Worm (Caenorhabditis elegans) whole organism, young adult: Measurements from ENCODE around the gene K03B4.4.
A peak's percentile ranks its signal among the peaks of the same experiment; 100 is the strongest.

Experiments used
- B0019.2 ChIP-seq: fragments of 200-800 bp; sonication (Bioruptor generic); conservative IDR thresholded peaks from 2 replicates; pipeline ENCODE4 v1.3.6; 2022; ENCODE audit warnings: missing genetic modification reagents, missing genetic modification characterization, missing compliant biosample characterization
- B0035.1 ChIP-seq: sonication (generic microtip); optimal IDR thresholded peaks from 2 replicates; lab custom pipeline; 2016; ENCODE audit warnings: missing genetic modification characterization, mild to moderate bottlenecking, missing compliant biosample characterization, missing genotype, missing genetic modification reagents
- C06A6.2 ChIP-seq: fragments of 200-800 bp; sonication (Bioruptor generic); conservative IDR thresholded peaks from 2 replicates; pipeline ENCODE4 v1.3.6; 2022; ENCODE audit warnings: missing genetic modification characterization, missing compliant biosample characterization
- F10E7.11 ChIP-seq: sonication (generic microtip); optimal IDR thresholded peaks from 2 replicates; lab custom pipeline; 2017; ENCODE audit warnings: mild to moderate bottlenecking, missing genetic modification characterization, moderate library complexity, missing compliant biosample characterization
- F23B12.7 ChIP-seq: sonication (generic microtip); optimal IDR thresholded peaks from 2 replicates; lab custom pipeline; 2017; ENCODE audit warnings: missing genetic modification characterization, mild to moderate bottlenecking, missing compliant biosample characterization, antibody characterized with exemption, moderate library complexity; ENCODE audit not compliant: insufficient read depth
- F52B5.7 ChIP-seq: sonication (generic microtip); optimal IDR thresholded peaks from 2 replicates; lab custom pipeline; 2016; ENCODE audit warnings: mild to moderate bottlenecking, missing genetic modification characterization, missing compliant biosample characterization
- F55B11.4 ChIP-seq: sonication (generic microtip); optimal IDR thresholded peaks from 2 replicates; lab custom pipeline; 2016; ENCODE audit warnings: missing compliant biosample characterization, missing genetic modification characterization, borderline replicate concordance; ENCODE audit not compliant: insufficient read depth
- F57C9.4 ChIP-seq: sonication (generic microtip); optimal IDR thresholded peaks from 2 replicates; lab custom pipeline; 2017; ENCODE audit warnings: mild to moderate bottlenecking, missing genetic modification characterization, missing compliant biosample characterization
- K12H6.12 ChIP-seq: fragments of 200-800 bp; sonication (Bioruptor generic); optimal IDR thresholded peaks from 2 replicates; lab custom pipeline; 2018; ENCODE audit warnings: mild to moderate bottlenecking, missing genetic modification characterization, missing compliant biosample characterization
- T07F8.4 ChIP-seq: sonication (generic microtip); optimal IDR thresholded peaks from 2 replicates; lab custom pipeline; 2016; ENCODE audit warnings: mild to moderate bottlenecking, missing genetic modification characterization, moderate library complexity, missing compliant biosample characterization
- T26A5.8 ChIP-seq: sonication (generic microtip); optimal IDR thresholded peaks from 2 replicates; lab custom pipeline; 2016; ENCODE audit warnings: missing genetic modification characterization, missing compliant biosample characterization
- Y53F4B.3 ChIP-seq: fragments of 200-800 bp; sonication (Bioruptor generic); IDR thresholded peaks from 2 replicates; pipeline ENCODE4 v1.3.6; 2022; ENCODE audit warnings: missing genetic modification reagents, missing genetic modification characterization, missing compliant biosample characterization
- Y95B8A.8 ChIP-seq: fragments of 200-800 bp; sonication (Bioruptor generic); IDR thresholded peaks from 2 replicates; pipeline ENCODE4 v1.3.6; 2022; ENCODE audit warnings: missing genetic modification reagents, missing genetic modification characterization, missing compliant biosample characterization
- ZK185.1 ChIP-seq: sonication (generic microtip); optimal IDR thresholded peaks from 2 replicates; lab custom pipeline; 2016; ENCODE audit warnings: mild to moderate bottlenecking, missing genetic modification characterization, missing compliant biosample characterization; ENCODE audit not compliant: poor library complexity, severe bottlenecking
- aptf-3 ChIP-seq: fragments of 200-800 bp; sonication (Bioruptor generic); IDR thresholded peaks from 2 replicates; pipeline ENCODE4 v1.3.6; 2022; ENCODE audit warnings: missing genetic modification characterization, missing compliant biosample characterization
- athp-1 ChIP-seq: sonication (generic microtip); optimal IDR thresholded peaks from 2 replicates; lab custom pipeline; 2017; ENCODE audit warnings: mild to moderate bottlenecking, missing genetic modification characterization, missing compliant biosample characterization
- attf-5 ChIP-seq: fragments of 200-800 bp; sonication (Bioruptor generic); optimal IDR thresholded peaks from 2 replicates; lab custom pipeline; 2018; ENCODE audit warnings: mild to moderate bottlenecking, missing genetic modification characterization, missing compliant biosample characterization
- cebp-1 ChIP-seq, 2 experiments: fragments of 200-800 bp in 1 of 2; sonication (Bioruptor generic) in 1 of 2; sonication (generic microtip) in 1 of 2; IDR thresholded peaks in 1 of 2; optimal IDR thresholded peaks in 1 of 2; 2 replicates each; pipeline versions ENCODE4 v1.3.6 to Lab custom; 2017 to 2022; ENCODE audit warnings: missing compliant biosample characterization in 2 of 2, missing genetic modification characterization in 2 of 2, mild to moderate bottlenecking in 1 of 2, missing genetic modification reagents in 1 of 2, moderate library complexity in 1 of 2
- ceh-100 ChIP-seq: fragments of 200-800 bp; sonication (Bioruptor generic); IDR thresholded peaks from 2 replicates; pipeline ENCODE4 v1.3.6; 2022; ENCODE audit warnings: missing genetic modification reagents, missing genetic modification characterization, missing compliant biosample characterization
- ceh-27 ChIP-seq: fragments of 200-800 bp; sonication (Bioruptor generic); optimal IDR thresholded peaks from 2 replicates; lab custom pipeline; 2018; ENCODE audit warnings: mild to moderate bottlenecking, missing genetic modification characterization, moderate library complexity, missing compliant biosample characterization
- ceh-58 ChIP-seq: fragments of 200-800 bp; sonication (Bioruptor generic); IDR thresholded peaks from 2 replicates; pipeline ENCODE4 v1.3.6; 2022; ENCODE audit warnings: missing genetic modification characterization, missing compliant biosample characterization
- efl-1 ChIP-seq: fragments of 150-350 bp; optimal IDR thresholded peaks from 2 replicates; lab custom pipeline; 2014; ENCODE audit warnings: missing biosample characterization, missing genetic modification reagents, missing genetic modification characterization
- egl-18 ChIP-seq: fragments of 200-800 bp; sonication (Bioruptor generic); IDR thresholded peaks from 2 replicates; pipeline ENCODE4 v1.3.6; 2022; ENCODE audit warnings: missing genetic modification reagents, missing genetic modification characterization, missing compliant biosample characterization
- egrh-3 ChIP-seq: fragments of 200-800 bp; sonication (Bioruptor generic); IDR thresholded peaks from 2 replicates; pipeline ENCODE4 v1.3.6; 2022; ENCODE audit warnings: missing genetic modification reagents, missing genetic modification characterization, missing compliant biosample characterization
- gei-17 ChIP-seq: fragments of 200-800 bp; sonication (Bioruptor generic); optimal IDR thresholded peaks from 2 replicates; lab custom pipeline; 2018; ENCODE audit warnings: mild to moderate bottlenecking, missing genetic modification characterization, missing compliant biosample characterization
- hlh-26 ChIP-seq: fragments of 200-800 bp; sonication (Bioruptor generic); conservative IDR thresholded peaks from 2 replicates; pipeline ENCODE4 v1.3.6; 2022; ENCODE audit warnings: missing genetic modification reagents, missing genetic modification characterization, missing compliant biosample characterization
- hrde-1 ChIP-seq: sonication (generic microtip); optimal IDR thresholded peaks from 2 replicates; lab custom pipeline; 2016; ENCODE audit warnings: missing genetic modification characterization, mild to moderate bottlenecking, missing compliant biosample characterization, moderate library complexity, missing genotype, missing genetic modification reagents, borderline replicate concordance
- let-607 ChIP-seq, 2 experiments: fragments of 200-800 bp in 1 of 2; sonication (Bioruptor generic) in 1 of 2; sonication (generic microtip) in 1 of 2; optimal IDR thresholded peaks; 2 replicates each; lab custom pipeline; 2016 to 2018; ENCODE audit warnings: mild to moderate bottlenecking in 2 of 2, missing compliant biosample characterization in 2 of 2, missing genetic modification characterization in 2 of 2, moderate library complexity in 2 of 2, missing genotype in 1 of 2
- lin-54 ChIP-seq: fragments of 200-800 bp; sonication (Bioruptor generic); optimal IDR thresholded peaks from 2 replicates; lab custom pipeline; 2018; ENCODE audit warnings: mild to moderate bottlenecking, missing genetic modification characterization, missing compliant biosample characterization
- lir-1 ChIP-seq: fragments of 200-800 bp; sonication (Bioruptor generic); conservative IDR thresholded peaks from 2 replicates; pipeline ENCODE4 v1.3.6; 2022; ENCODE audit warnings: missing genetic modification reagents, missing genetic modification characterization, missing compliant biosample characterization
- madf-6 ChIP-seq: fragments of 200-800 bp; sonication (Bioruptor generic); IDR thresholded peaks from 2 replicates; pipeline ENCODE4 v1.3.6; 2022; ENCODE audit warnings: missing genetic modification reagents, missing genetic modification characterization, missing compliant biosample characterization
- mel-28 ChIP-seq: sonication (generic microtip); optimal IDR thresholded peaks from 2 replicates; lab custom pipeline; 2016; ENCODE audit warnings: borderline replicate concordance, mild to moderate bottlenecking, missing genetic modification characterization, missing compliant biosample characterization
- mes-4 ChIP-seq: sonication (generic microtip); optimal IDR thresholded peaks from 2 replicates; lab custom pipeline; 2016; ENCODE audit warnings: missing genotype, missing genetic modification characterization, missing compliant biosample characterization
- nfya-1 ChIP-seq: sonication (generic microtip); optimal IDR thresholded peaks from 2 replicates; lab custom pipeline; 2017; ENCODE audit warnings: antibody characterized with exemption, missing compliant biosample characterization, missing genetic modification characterization, borderline replicate concordance; ENCODE audit not compliant: insufficient read depth
- nhr-179 ChIP-seq: sonication (generic microtip); optimal IDR thresholded peaks from 2 replicates; lab custom pipeline; 2016; ENCODE audit warnings: mild to moderate bottlenecking, missing genetic modification characterization, missing compliant biosample characterization
- nhr-80 ChIP-seq: sonication (generic microtip); optimal IDR thresholded peaks from 2 replicates; lab custom pipeline; 2016; ENCODE audit warnings: missing genetic modification characterization, missing compliant biosample characterization
- nhr-90 ChIP-seq: sonication (generic microtip); optimal IDR thresholded peaks from 2 replicates; lab custom pipeline; 2016; ENCODE audit warnings: missing genotype, mild to moderate bottlenecking, missing genetic modification characterization, missing compliant biosample characterization
- pbrm-1 ChIP-seq: fragments of 200-800 bp; sonication (Bioruptor generic); IDR thresholded peaks from 2 replicates; pipeline ENCODE4 v1.3.6; 2022; ENCODE audit warnings: missing genetic modification reagents, missing genetic modification characterization, missing compliant biosample characterization
- rpc-1 ChIP-seq, 2 experiments: fragments of 150-350 bp in 1 of 2; sonication (generic microtip) in 1 of 2; optimal IDR thresholded peaks; 2 replicates each; lab custom pipeline; 2014 to 2018; ENCODE audit warnings: missing biosample characterization in 1 of 2, missing genetic modification characterization in 1 of 2, missing genetic modification reagents in 1 of 2, missing genotype in 1 of 2
- sdz-38 ChIP-seq: sonication (generic microtip); optimal IDR thresholded peaks from 2 replicates; lab custom pipeline; 2016; ENCODE audit warnings: missing genotype, missing genetic modification characterization, missing compliant biosample characterization
- snpc-4 ChIP-seq, 5 experiments: fragments of 150-350 bp in 1 of 5; sonication (generic microtip) in 4 of 5; optimal IDR thresholded peaks; 2 replicates each; lab custom pipeline; 2014 to 2018; ENCODE audit warnings: missing genetic modification characterization in 5 of 5, missing biosample characterization in 3 of 5, antibody characterized with exemption in 2 of 5, mild to moderate bottlenecking in 2 of 5, missing compliant biosample characterization in 2 of 5, missing genotype in 2 of 5, moderate library complexity in 2 of 5, missing genetic modification reagents in 1 of 5
- xnd-1 ChIP-seq: sonication (generic microtip); optimal IDR thresholded peaks from 2 replicates; lab custom pipeline; 2016; ENCODE audit warnings: missing genotype, missing genetic modification reagents, missing genetic modification characterization, missing compliant biosample characterization
- ztf-18 ChIP-seq: sonication (generic microtip); optimal IDR thresholded peaks from 2 replicates; lab custom pipeline; 2016; ENCODE audit warnings: missing genotype, mild to moderate bottlenecking, missing genetic modification characterization, missing compliant biosample characterization
- ztf-22 ChIP-seq: fragments of 200-800 bp; sonication (Bioruptor generic); optimal IDR thresholded peaks from 2 replicates; lab custom pipeline; 2018; ENCODE audit warnings: mild to moderate bottlenecking, missing genetic modification characterization, moderate library complexity, missing compliant biosample characterization

K03B4.4 gene

DNA sequence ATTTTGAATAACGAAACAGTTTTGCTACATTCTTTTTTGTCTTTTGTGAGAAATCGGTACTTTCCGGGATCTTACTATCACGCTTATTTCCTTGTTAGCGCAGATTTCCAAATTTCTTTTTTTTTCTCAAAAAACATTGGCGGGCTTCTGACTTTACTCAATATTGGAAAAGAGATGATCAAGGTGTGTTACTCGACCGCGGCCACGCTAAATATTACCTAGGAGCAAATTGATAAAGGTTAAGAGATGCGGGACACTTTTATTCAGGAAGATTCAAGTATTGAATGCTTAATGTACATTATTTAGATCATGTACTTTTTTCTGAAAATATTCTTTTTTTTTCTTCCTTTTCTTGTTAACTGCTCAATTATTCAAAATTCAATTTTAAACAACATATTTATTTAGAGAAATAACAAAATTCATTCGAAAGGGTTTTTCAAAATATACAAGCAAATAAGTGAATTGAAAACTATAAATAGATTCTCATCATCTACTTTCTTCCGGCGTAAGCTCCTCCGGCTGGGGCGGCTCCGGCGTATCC, 34.4 kb upstream of the K03B4.4 start:
- no peak for TF ChIP-seq K12H6.12 (tag; lab: Kevin White, UChicago)
- TF ChIP-seq gei-17, result no peak
- no peak for TF ChIP-seq Y95B8A.8 (GFP tag; lab: Robert Waterston, UW)
- no peak for TF ChIP-seq athp-1 (tag; lab: Kevin White, UChicago)
- no peak for TF ChIP-seq xnd-1
- no peak for TF ChIP-seq F23B12.7 (tag; lab: Kevin White, UChicago)
- no peak for TF ChIP-seq F52B5.7 (tag; lab: Kevin White, UChicago)
- TF ChIP-seq ztf-18 (tag; lab: Kevin White, UChicago), result no peak
- no peak for TF ChIP-seq hlh-26 (GFP tag; lab: Robert Waterston, UW)

DNA sequence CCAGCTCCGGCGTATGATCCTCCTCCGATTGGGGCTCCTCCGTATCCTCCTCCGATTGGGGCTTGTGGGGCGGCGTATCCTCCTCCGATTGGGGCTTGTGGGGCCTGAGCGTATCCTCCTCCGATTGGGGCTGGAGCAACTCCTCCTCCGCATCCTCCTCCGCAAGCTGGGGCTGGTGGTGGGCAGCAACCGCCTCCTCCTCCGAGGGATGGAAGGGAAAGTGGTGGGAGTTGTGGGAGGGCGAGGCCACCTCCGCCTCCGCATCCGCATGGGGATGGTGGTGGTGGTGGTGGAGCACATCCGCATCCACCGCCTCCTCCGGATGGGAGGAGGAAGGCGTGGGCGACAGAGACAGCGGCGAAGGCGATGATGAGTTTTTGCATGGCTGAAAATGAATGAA, 33.9 kb upstream of the K03B4.4 start, which contains the start of gene F41F3.3:
F41F3.3 (minus strand) TSS at position 383 of the 400 bp plus-strand sequence.
- no peak for TF ChIP-seq cebp-1 (GFP tag; IDR thresholded peaks at IDR 0.05; lab: Robert Waterston, UW)
- no peak for TF ChIP-seq cebp-1 (tag; optimal IDR thresholded peaks at IDR 0.05; lab: Kevin White, UChicago)
- peak; percentile 10 for TF ChIP-seq ceh-27
- TF ChIP-seq pbrm-1 (GFP tag; lab: Robert Waterston, UW), result no peak
- no peak for TF ChIP-seq T26A5.8 (tag; lab: Kevin White, UChicago)
- no peak for TF ChIP-seq ceh-58 (GFP tag; lab: Robert Waterston, UW)
- TF ChIP-seq lir-1 (GFP tag; lab: Robert Waterston, UW), result no peak
- no peak for TF ChIP-seq F57C9.4
- TF ChIP-seq nhr-179 (tag; lab: Kevin White, UChicago), result no peak
- no peak for TF ChIP-seq Y95B8A.8 (GFP tag; lab: Robert Waterston, UW)
- no peak for TF ChIP-seq nhr-80 (tag; lab: Kevin White, UChicago)
- no peak for TF ChIP-seq xnd-1
- no peak for TF ChIP-seq K12H6.12 (tag; lab: Kevin White, UChicago)
- TF ChIP-seq attf-5 (GFP tag; lab: Kevin White, UChicago), result peak; percentile 16
- TF ChIP-seq rpc-1 (optimal IDR thresholded peaks at IDR 0.05; lab: Kevin White, UChicago), result no peak
- no peak for TF ChIP-seq rpc-1 (tag; optimal IDR thresholded peaks at IDR 0.05; lab: Kevin White, UChicago)
- no peak for TF ChIP-seq mel-28 (tag; lab: Kevin White, UChicago)
- no peak for TF ChIP-seq hrde-1 (tag; lab: Kevin White, UChicago)
- no peak for TF ChIP-seq nhr-90 (tag; lab: Kevin White, UChicago)
- TF ChIP-seq snpc-4 (GFP tag; optimal IDR thresholded peaks at IDR 0.05; lab: Kevin White, UChicago), result no peak
- no peak for TF ChIP-seq snpc-4 (tag; optimal IDR thresholded peaks at IDR 0.05; lab: Kevin White, UChicago)
- no peak for TF ChIP-seq egl-18
- TF ChIP-seq F10E7.11 (tag; lab: Kevin White, UChicago), result no peak
- TF ChIP-seq efl-1, result no peak
- no peak for TF ChIP-seq C06A6.2 (GFP tag; lab: Robert Waterston, UW)
- no peak for TF ChIP-seq madf-6 (GFP tag; lab: Robert Waterston, UW)
- TF ChIP-seq T07F8.4 (tag; lab: Kevin White, UChicago), result no peak
- TF ChIP-seq ZK185.1, result no peak
- TF ChIP-seq F55B11.4, result no peak
- TF ChIP-seq ztf-22 (GFP tag; lab: Kevin White, UChicago), result peak; percentile 4
- TF ChIP-seq sdz-38, result no peak
- peak; percentile 97 for TF ChIP-seq egrh-3 (GFP tag; lab: Robert Waterston, UW)
- TF ChIP-seq B0019.2 (GFP tag; lab: Robert Waterston, UW), result 0 out of 2 replicates have a peak, but pooled peaks have one; percentile 11
- TF ChIP-seq ceh-100 (GFP tag; lab: Robert Waterston, UW), result no peak
- no peak for TF ChIP-seq let-607 (tag; optimal IDR thresholded peaks at IDR 0.05; lab: Kevin White, UChicago)
- TF ChIP-seq Y53F4B.3 (GFP tag; lab: Robert Waterston, UW), result no peak
- no peak for TF ChIP-seq mes-4 (tag; lab: Kevin White, UChicago)
- TF ChIP-seq lin-54 (GFP tag; lab: Kevin White, UChicago), result no peak
- TF ChIP-seq athp-1 (tag; lab: Kevin White, UChicago), result no peak
- no peak for TF ChIP-seq nfya-1
- no peak for TF ChIP-seq B0035.1 (tag; lab: Kevin White, UChicago)
- TF ChIP-seq aptf-3 (GFP tag; lab: Robert Waterston, UW), result no peak
